Fruit fly (Drosophila melanogaster) whole organism, adult: ENCODE measurements around the gene Coq8.

Source experiments
- bab1 ChIP-seq: fragments of 200-800 bp; sonication (Bioruptor generic); optimal IDR thresholded peaks from 3 replicates; lab custom pipeline; 2019; ENCODE audit warnings: missing biosample characterization, mild to moderate bottlenecking, missing genetic modification characterization, moderate library complexity
- cic ChIP-seq: fragments of 200-800 bp; sonication (Bioruptor generic); optimal IDR thresholded peaks from 2 replicates; lab custom pipeline; 2017; ENCODE audit warnings: missing biosample characterization, mild to moderate bottlenecking, missing genetic modification characterization, moderate library complexity
- pad ChIP-seq: fragments of 200-800 bp; sonication (Bioruptor generic); optimal IDR thresholded peaks from 3 replicates; lab custom pipeline; 2017; ENCODE audit warnings: missing biosample characterization, missing genetic modification characterization, mild to moderate bottlenecking, moderate library complexity, missing genetic modification reagents
- tj ChIP-seq: fragments of 200-800 bp; sonication (Bioruptor generic); optimal IDR thresholded peaks from 3 replicates; lab custom pipeline; 2017; ENCODE audit warnings: missing biosample characterization, mild to moderate bottlenecking, missing genetic modification characterization, moderate library complexity

- TF ChIP-seq pad (no peak), bab1 (GFP tag; lab: Kevin White, UChicago) (no peak), tj (no peak), cic (no peak)
Observed at dm6 chrX:12940396-12940795, 39.5 kb upstream of the Coq8 start.
